Worm (Caenorhabditis elegans): ENCODE measurements around the gene ptp-8.
A peak's percentile ranks its signal among the peaks of the same experiment; 100 is the strongest.

ptp-8 gene

DNA sequence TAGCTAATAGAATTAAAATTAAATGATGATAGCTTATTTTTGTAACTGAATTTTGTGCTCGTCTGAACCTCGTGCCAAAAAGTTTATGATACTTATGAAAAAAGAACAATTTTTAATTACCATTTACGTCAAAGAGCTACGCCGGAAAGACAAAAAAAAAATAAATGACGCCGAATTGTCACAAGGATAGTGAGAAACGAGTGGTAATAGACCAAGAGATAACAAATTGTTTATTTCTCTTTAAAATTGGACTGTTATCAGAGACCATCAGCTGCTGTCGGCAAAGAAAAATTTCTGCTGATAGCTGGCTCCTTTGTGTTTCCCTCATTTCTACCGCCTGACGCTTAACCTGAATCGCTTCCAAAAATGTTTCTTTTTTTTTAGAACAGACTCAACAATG, 11.8 kb downstream of the ptp-8 start, which contains the start of gene pitr-1:
TSS of gene pitr-1 (plus strand) at position 386 of the 400 bp plus-strand sequence.
- peak; percentile 38 for TF ChIP-seq nhr-102 (tag; optimal IDR thresholded peaks at IDR 0.05)
- peak; percentile 78 for TF ChIP-seq nhr-28 (tag; optimal IDR thresholded peaks at IDR 0.05)
- no peak for TF ChIP-seq unc-62 (GFP tag; optimal IDR thresholded peaks at IDR 0.05 in 1 of 2)
- no peak for TF ChIP-seq unc-62 (tag; optimal IDR thresholded peaks at IDR 0.05)
- peak; percentile 2 for TF ChIP-seq lin-13 (GFP tag; optimal IDR thresholded peaks at IDR 0.05)
- TF ChIP-seq lin-1 (GFP tag; IDR thresholded peaks at IDR 0.05) = no peak
- TF ChIP-seq daf-16 (GFP tag; optimal IDR thresholded peaks at IDR 0.05) = no peak
- TF ChIP-seq daf-16 (tag; optimal IDR thresholded peaks at IDR 0.05) = peak; percentile 84
- peak in 1 of 2 experiments; percentile 13 for TF ChIP-seq mdl-1 (tag; optimal IDR thresholded peaks at IDR 0.05)
- TF ChIP-seq php-3 (GFP tag; IDR thresholded peaks at IDR 0.05) = peak; percentile 76
- TF ChIP-seq hif-1 (tag; optimal IDR thresholded peaks at IDR 0.05) = peak in 1 of 2 experiments; percentile 42
- TF ChIP-seq pqm-1 (tag; optimal IDR thresholded peaks at IDR 0.05) = peak; percentile 88
- no peak for TF ChIP-seq saeg-2 (GFP tag; IDR thresholded peaks at IDR 0.05)
- TF ChIP-seq nhr-77 (tag; optimal IDR thresholded peaks at IDR 0.05) = peak; percentile 61
- TF ChIP-seq fos-1 (tag; optimal IDR thresholded peaks at IDR 0.05) = peak; percentile 24
- TF ChIP-seq dmd-6 (GFP tag; IDR thresholded peaks at IDR 0.05) = peak; percentile 59
- TF ChIP-seq dve-1 (tag; optimal IDR thresholded peaks at IDR 0.05; ENCODE audit: insufficient read depth) = peak; percentile 78
- TF ChIP-seq hlh-30 (tag; optimal IDR thresholded peaks at IDR 0.05; ENCODE audit: insufficient read depth) = peak; percentile 54
- TF ChIP-seq F49E8.2 (tag; optimal IDR thresholded peaks at IDR 0.05; ENCODE audit: borderline replicate concordance) = no peak
- TF ChIP-seq hlh-11 (tag; optimal IDR thresholded peaks at IDR 0.05) = peak; percentile 88
- TF ChIP-seq egl-43 (GFP tag; IDR thresholded peaks at IDR 0.05) = peak; percentile 20; the same call in 1 of the 2 replicates
- peak; percentile 24; the same call in 1 of the 2 replicates for TF ChIP-seq pha-4 (GFP tag; IDR thresholded peaks at IDR 0.05)
- no peak for TF ChIP-seq pha-4 (tag; optimal IDR thresholded peaks at IDR 0.05)

DNA sequence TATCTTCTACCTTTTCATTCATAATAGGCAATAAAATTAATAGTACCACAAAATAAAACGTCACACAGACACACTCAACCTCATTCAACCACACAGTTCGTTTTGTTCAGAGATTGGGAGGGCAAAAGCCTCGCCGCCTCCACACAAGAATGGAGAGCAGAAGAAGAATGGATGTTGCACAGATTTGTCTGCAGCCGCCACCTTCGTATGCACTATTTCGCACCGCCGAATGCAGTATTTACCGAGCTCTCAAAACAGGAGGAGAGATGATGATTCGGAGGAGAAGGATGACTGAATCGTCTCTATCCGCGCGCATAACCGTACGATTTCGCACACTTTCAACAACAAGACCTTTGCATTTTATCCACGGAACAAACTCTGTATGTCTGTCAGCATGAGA, 15.7 kb downstream of the ptp-8 start:
- no peak for TF ChIP-seq lsy-2 (tag; optimal IDR thresholded peaks at IDR 0.05)
- TF ChIP-seq unc-130 (GFP tag; optimal IDR thresholded peaks at IDR 0.05) = no peak
- 0 out of 2 replicates have a peak, but pooled peaks have one; percentile 14 for TF ChIP-seq arid-1 (GFP tag; conservative IDR thresholded peaks at IDR 0.05)
- TF ChIP-seq mdt-29 (GFP tag; IDR thresholded peaks at IDR 0.05) = no peak
- peak; percentile 45; the same call in 1 of the 2 replicates for TF ChIP-seq pha-4 (GFP tag; IDR thresholded peaks at IDR 0.05)
- no peak for TF ChIP-seq pha-4 (tag; optimal IDR thresholded peaks at IDR 0.05)
- no peak for TF ChIP-seq nhr-76 (tag; optimal IDR thresholded peaks at IDR 0.05)
- TF ChIP-seq lin-1 (GFP tag; IDR thresholded peaks at IDR 0.05) = no peak
- TF ChIP-seq nhr-25 (tag; optimal IDR thresholded peaks at IDR 0.05; ENCODE audit: borderline replicate concordance, insufficient read depth) = no peak
- TF ChIP-seq set-16 (GFP tag; IDR thresholded peaks at IDR 0.05) = 0 out of 2 replicates have a peak, but pooled peaks have one; percentile 9
- TF ChIP-seq spr-1 (tag; optimal IDR thresholded peaks at IDR 0.05) = no peak
- no peak for TF ChIP-seq zag-1 (tag; optimal IDR thresholded peaks at IDR 0.05)
- peak in 1 of 2 experiments; percentile 77 for TF ChIP-seq unc-62 (GFP tag; optimal IDR thresholded peaks at IDR 0.05 in 1 of 2)
- TF ChIP-seq unc-62 (tag; optimal IDR thresholded peaks at IDR 0.05) = no peak
- peak; percentile 56 for TF ChIP-seq ama-1 (optimal IDR thresholded peaks at IDR 0.05)
- TF ChIP-seq mxl-2 (GFP tag; conservative IDR thresholded peaks at IDR 0.05) = no peak
- TF ChIP-seq zip-2 (tag; optimal IDR thresholded peaks at IDR 0.05) = no peak
- no peak for TF ChIP-seq lin-13 (GFP tag; optimal IDR thresholded peaks at IDR 0.05)
- TF ChIP-seq ztf-11 (tag; optimal IDR thresholded peaks at IDR 0.05) = no peak
- no peak for TF ChIP-seq F44E2.7 (GFP tag; IDR thresholded peaks at IDR 0.05)

DNA sequence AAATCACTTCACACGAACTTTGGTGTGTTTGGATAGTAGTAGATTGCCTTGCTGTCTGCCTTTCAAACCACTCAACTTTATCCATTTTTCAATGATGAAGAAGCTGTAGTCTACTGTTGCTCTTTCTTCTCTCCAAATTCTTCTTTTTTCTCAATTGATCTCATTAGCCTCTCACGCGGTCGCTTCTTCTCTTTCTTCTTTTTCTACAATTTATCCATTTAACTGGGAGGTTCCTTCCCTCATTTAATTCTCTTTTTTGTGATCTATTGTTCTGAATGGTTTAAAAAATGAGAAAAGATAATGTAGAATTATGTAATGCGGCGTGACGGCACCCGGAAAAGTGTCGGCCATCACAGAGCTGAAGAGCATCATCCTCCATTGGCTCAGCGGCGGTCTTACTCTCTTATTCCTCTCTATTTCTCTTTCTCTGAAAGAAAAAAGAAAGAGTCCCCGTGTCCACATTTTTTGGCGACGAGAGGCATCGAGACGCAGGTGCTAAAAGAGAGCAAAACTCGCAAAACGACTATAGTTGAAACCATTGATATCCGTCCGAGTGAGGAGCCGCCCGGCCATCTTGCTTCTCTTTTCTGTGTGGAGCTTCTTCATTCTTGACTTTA, 18.8 kb downstream of the ptp-8 start:
- TF ChIP-seq unc-130 (GFP tag; optimal IDR thresholded peaks at IDR 0.05) = no peak
- TF ChIP-seq hlh-11 (tag; optimal IDR thresholded peaks at IDR 0.05) = peak; percentile 4
- no peak for TF ChIP-seq ceh-82 (tag; optimal IDR thresholded peaks at IDR 0.05)
- peak in 1 of 2 experiments; percentile 76 for TF ChIP-seq unc-62 (GFP tag; optimal IDR thresholded peaks at IDR 0.05 in 1 of 2)
- no peak for TF ChIP-seq unc-62 (tag; optimal IDR thresholded peaks at IDR 0.05)
- TF ChIP-seq hmg-1.1 (GFP tag; IDR thresholded peaks at IDR 0.05) = 0 out of 2 replicates have a peak, but pooled peaks have one; percentile 14
- TF ChIP-seq hlh-30 (tag; optimal IDR thresholded peaks at IDR 0.05; ENCODE audit: insufficient read depth) = peak; percentile 2
- TF ChIP-seq mdl-1 (tag; optimal IDR thresholded peaks at IDR 0.05) = peak in 1 of 2 experiments; percentile 25
- peak; percentile 5 for TF ChIP-seq rbr-2 (tag; optimal IDR thresholded peaks at IDR 0.05)
- no peak for TF ChIP-seq daf-12 (tag; optimal IDR thresholded peaks at IDR 0.05)
- TF ChIP-seq aha-1 (tag) = peak; percentile 41
- peak in 1 of 2 experiments; percentile 25 for TF ChIP-seq hif-1 (tag; optimal IDR thresholded peaks at IDR 0.05)
